Worm (Caenorhabditis elegans) whole organism, late embryonic: ENCODE data around the gene lnkn-1.

ENCODE experiments used
- F13H6.1 ChIP-seq: sonication (generic microtip); optimal IDR thresholded peaks from 2 replicates; lab custom pipeline; 2016; ENCODE audit warnings: missing genetic modification characterization, missing compliant biosample characterization
- Y22D7AL.16 ChIP-seq: sonication (generic microtip); optimal IDR thresholded peaks from 2 replicates; lab custom pipeline; 2016; ENCODE audit warnings: missing genetic modification characterization, missing compliant biosample characterization
- ama-1 ChIP-seq: fragments of 150-350 bp; optimal IDR thresholded peaks from 2 replicates; lab custom pipeline; 2014
- ceh-18 ChIP-seq: sonication (generic microtip); optimal IDR thresholded peaks from 2 replicates; lab custom pipeline; 2016; ENCODE audit warnings: missing genetic modification characterization, missing compliant biosample characterization
- ceh-2 ChIP-seq: sonication (generic microtip); optimal IDR thresholded peaks from 2 replicates; lab custom pipeline; 2016; ENCODE audit warnings: missing genotype, missing genetic modification characterization, missing compliant biosample characterization
- ceh-22 ChIP-seq: sonication (generic microtip); optimal IDR thresholded peaks from 2 replicates; lab custom pipeline; 2017; ENCODE audit warnings: missing biosample characterization, missing genetic modification characterization
- ceh-34 ChIP-seq: sonication (generic microtip); optimal IDR thresholded peaks from 2 replicates; lab custom pipeline; 2016; ENCODE audit warnings: mild to moderate bottlenecking, missing genetic modification characterization, missing compliant biosample characterization
- che-1 ChIP-seq: sonication (generic microtip); optimal IDR thresholded peaks from 2 replicates; lab custom pipeline; 2016; ENCODE audit warnings: mild to moderate bottlenecking, missing genetic modification characterization, missing compliant biosample characterization
- dmd-4 ChIP-seq: sonication (generic microtip); optimal IDR thresholded peaks from 2 replicates; lab custom pipeline; 2016; ENCODE audit warnings: borderline replicate concordance, missing genetic modification characterization, missing compliant biosample characterization
- elt-4 ChIP-seq: sonication (generic microtip); optimal IDR thresholded peaks from 2 replicates; lab custom pipeline; 2016; ENCODE audit warnings: missing genetic modification characterization, missing compliant biosample characterization
- ets-4 ChIP-seq: sonication (generic microtip); optimal IDR thresholded peaks from 2 replicates; lab custom pipeline; 2016; ENCODE audit warnings: missing genetic modification characterization, missing compliant biosample characterization
- fkh-10 ChIP-seq: fragments of 150-350 bp; optimal IDR thresholded peaks from 2 replicates; lab custom pipeline; 2014; ENCODE audit warnings: missing biosample characterization, missing genetic modification reagents, missing genetic modification characterization
- fkh-6 ChIP-seq: sonication (generic microtip); optimal IDR thresholded peaks from 2 replicates; lab custom pipeline; 2016; ENCODE audit warnings: missing genetic modification characterization, missing compliant biosample characterization
- hlh-15 ChIP-seq: sonication (generic microtip); optimal IDR thresholded peaks from 2 replicates; lab custom pipeline; 2016; ENCODE audit warnings: missing genetic modification characterization, missing compliant biosample characterization
- hlh-30 ChIP-seq: sonication (generic microtip); optimal IDR thresholded peaks from 2 replicates; lab custom pipeline; 2017; ENCODE audit warnings: antibody characterized with exemption, missing genetic modification characterization, missing compliant biosample characterization; ENCODE audit not compliant: insufficient read depth
- hlh-6 ChIP-seq: sonication (generic microtip); optimal IDR thresholded peaks from 2 replicates; lab custom pipeline; 2016; ENCODE audit warnings: missing genotype, missing genetic modification characterization, missing compliant biosample characterization
- madf-2 ChIP-seq: sonication (generic microtip); optimal IDR thresholded peaks from 2 replicates; lab custom pipeline; 2017; ENCODE audit warnings: missing genetic modification characterization, missing compliant biosample characterization
- nfya-1 ChIP-seq: sonication (generic microtip); optimal IDR thresholded peaks from 2 replicates; lab custom pipeline; 2017; ENCODE audit warnings: missing genetic modification characterization, mild to moderate bottlenecking, missing compliant biosample characterization, antibody characterized with exemption, moderate library complexity
- pag-3 ChIP-seq: sonication (generic microtip); optimal IDR thresholded peaks from 2 replicates; lab custom pipeline; 2016; ENCODE audit warnings: missing compliant biosample characterization, missing genetic modification characterization, borderline replicate concordance
- pax-1 ChIP-seq: fragments of 150-350 bp; optimal IDR thresholded peaks from 2 replicates; lab custom pipeline; 2014; ENCODE audit warnings: missing biosample characterization, missing genetic modification characterization
- pha-2 ChIP-seq: sonication (generic microtip); optimal IDR thresholded peaks from 2 replicates; lab custom pipeline; 2017; ENCODE audit warnings: mild to moderate bottlenecking, missing genetic modification characterization, missing compliant biosample characterization
- pha-4 ChIP-seq: fragments of 150-350 bp; optimal IDR thresholded peaks from 2 replicates; lab custom pipeline; 2018; ENCODE audit warnings: missing biosample characterization, missing genetic modification reagents, missing genetic modification characterization
- rnt-1 ChIP-seq: sonication (generic microtip); optimal IDR thresholded peaks from 2 replicates; lab custom pipeline; 2016; ENCODE audit warnings: missing genetic modification characterization, missing compliant biosample characterization
- sdc-2 ChIP-seq: sonication (generic microtip); optimal IDR thresholded peaks from 2 replicates; lab custom pipeline; 2016; ENCODE audit warnings: missing genotype, missing genetic modification characterization, missing compliant biosample characterization
- sox-2 ChIP-seq: fragments of 200-800 bp; sonication (Bioruptor generic); IDR thresholded peaks from 2 replicates; pipeline ENCODE4 v1.3.6; 2022; ENCODE audit warnings: missing genetic modification reagents, missing genetic modification characterization, missing compliant biosample characterization
- sox-4 ChIP-seq: sonication (generic microtip); optimal IDR thresholded peaks from 2 replicates; lab custom pipeline; 2017; ENCODE audit warnings: mild to moderate bottlenecking, missing genetic modification characterization, inconsistent platforms, missing compliant biosample characterization
- syd-9 ChIP-seq: sonication (generic microtip); optimal IDR thresholded peaks from 2 replicates; lab custom pipeline; 2016; ENCODE audit warnings: mild to moderate bottlenecking, missing genetic modification characterization, moderate library complexity, missing compliant biosample characterization
- tbx-2 ChIP-seq: sonication (generic microtip); optimal IDR thresholded peaks from 2 replicates; lab custom pipeline; 2016; ENCODE audit warnings: missing genetic modification characterization, missing compliant biosample characterization
- ttx-3 ChIP-seq: sonication (generic microtip); optimal IDR thresholded peaks from 2 replicates; lab custom pipeline; 2016; ENCODE audit warnings: missing genetic modification reagents, missing genetic modification characterization, missing compliant biosample characterization
- unc-3 ChIP-seq, 2 experiments: fragments of 200-800 bp in 1 of 2; sonication (Bioruptor generic) in 1 of 2; sonication (generic microtip) in 1 of 2; conservative IDR thresholded peaks in 1 of 2; optimal IDR thresholded peaks in 1 of 2; 2 replicates each; pipeline versions ENCODE4 v1.3.6 to Lab custom; 2016 to 2022; ENCODE audit warnings: missing compliant biosample characterization in 2 of 2, missing genetic modification characterization in 2 of 2, missing genetic modification reagents in 1 of 2
- unc-42 ChIP-seq: sonication (generic microtip); optimal IDR thresholded peaks from 2 replicates; lab custom pipeline; 2016; ENCODE audit warnings: missing genotype, missing genetic modification characterization, missing compliant biosample characterization
- unc-55 ChIP-seq: sonication (generic microtip); optimal IDR thresholded peaks from 2 replicates; lab custom pipeline; 2017; ENCODE audit warnings: missing biosample characterization, missing genetic modification reagents, missing genetic modification characterization

The lnkn-1 gene

DNA sequence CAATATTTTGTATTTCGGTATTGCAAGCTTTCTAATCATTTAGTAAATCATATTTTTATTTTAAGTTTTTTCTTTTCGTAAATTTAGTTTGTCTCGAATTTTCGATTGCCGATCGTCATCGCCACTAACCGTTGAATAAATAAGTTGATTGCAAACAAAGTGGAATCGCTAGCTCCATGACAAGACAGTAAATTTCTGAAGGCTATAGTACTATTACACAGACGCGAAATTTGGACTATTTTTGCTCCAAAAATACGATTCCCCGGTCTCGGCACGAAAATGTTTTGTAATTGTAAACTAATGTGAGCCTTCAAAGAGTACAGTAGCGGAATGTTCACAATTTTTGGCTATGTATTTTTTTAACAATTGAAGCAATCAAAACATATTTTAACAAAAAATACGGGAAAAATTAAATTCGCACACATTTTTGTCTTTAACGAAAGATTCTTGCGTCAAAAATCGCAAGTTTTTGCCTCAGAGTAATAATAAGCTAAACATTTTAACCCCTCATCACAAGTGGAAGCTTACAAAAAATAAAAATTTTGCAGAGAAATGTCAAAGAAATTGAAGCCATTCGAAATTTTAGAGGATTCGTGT is 21.7 kb downstream of the lnkn-1 start, which contains the start of gene tpk-1:
Gene tpk-1 (plus strand): TSS at position 547 of the 597 bp plus-strand sequence.
- TF ChIP-seq ceh-18, result no peak
- no peak for TF ChIP-seq rnt-1
- TF ChIP-seq madf-2 (tag; lab: Kevin White, UChicago), result no peak
- TF ChIP-seq fkh-10, result no peak
- no peak for TF ChIP-seq syd-9 (tag; lab: Kevin White, UChicago)
- TF ChIP-seq pha-2 (tag; lab: Kevin White, UChicago), result no peak
- TF ChIP-seq sox-4 (tag; lab: Kevin White, UChicago), result no peak
- TF ChIP-seq tbx-2, result no peak
- no peak for TF ChIP-seq che-1

DNA sequence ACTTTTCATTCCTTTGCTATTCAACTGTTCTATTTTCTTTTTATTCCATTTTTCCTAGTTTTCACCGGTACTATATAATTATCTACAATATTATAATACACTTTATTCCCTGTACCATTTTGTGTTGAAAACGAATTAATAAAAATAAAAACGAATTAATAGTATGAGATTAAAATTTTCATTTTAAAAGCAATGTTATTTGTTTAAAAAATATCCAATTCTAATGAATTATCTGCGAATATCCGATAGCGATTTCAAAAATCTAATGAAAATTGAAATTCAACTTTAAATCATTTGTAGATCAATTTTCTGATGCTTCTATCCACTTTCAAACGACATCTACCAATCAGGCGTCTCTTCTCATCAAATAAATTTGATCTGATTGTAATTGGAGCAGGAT is 23.4 kb downstream of the lnkn-1 start, which contains the start of gene trxr-2:
Gene trxr-2 (plus strand): TSS at position 301 of the 400 bp plus-strand sequence.
- TF ChIP-seq unc-3 (GFP tag; conservative IDR thresholded peaks at IDR 0.05; lab: Robert Waterston, UW) (no peak), unc-3 (tag; optimal IDR thresholded peaks at IDR 0.05; lab: Kevin White, UChicago) (no peak), hlh-15 (tag; lab: Kevin White, UChicago) (no peak), pax-1 (tag; lab: Kevin White, UChicago) (no peak), sdc-2 (tag; lab: Kevin White, UChicago) (no peak), F13H6.1 (tag; lab: Kevin White, UChicago) (no peak), syd-9 (tag; lab: Kevin White, UChicago) (no peak), pha-4 (no peak), ceh-34 (tag; lab: Kevin White, UChicago) (no peak), pha-2 (tag; lab: Kevin White, UChicago) (no peak), elt-4 (tag; lab: Kevin White, UChicago) (no peak), hlh-6 (tag; lab: Kevin White, UChicago) (no peak)

DNA sequence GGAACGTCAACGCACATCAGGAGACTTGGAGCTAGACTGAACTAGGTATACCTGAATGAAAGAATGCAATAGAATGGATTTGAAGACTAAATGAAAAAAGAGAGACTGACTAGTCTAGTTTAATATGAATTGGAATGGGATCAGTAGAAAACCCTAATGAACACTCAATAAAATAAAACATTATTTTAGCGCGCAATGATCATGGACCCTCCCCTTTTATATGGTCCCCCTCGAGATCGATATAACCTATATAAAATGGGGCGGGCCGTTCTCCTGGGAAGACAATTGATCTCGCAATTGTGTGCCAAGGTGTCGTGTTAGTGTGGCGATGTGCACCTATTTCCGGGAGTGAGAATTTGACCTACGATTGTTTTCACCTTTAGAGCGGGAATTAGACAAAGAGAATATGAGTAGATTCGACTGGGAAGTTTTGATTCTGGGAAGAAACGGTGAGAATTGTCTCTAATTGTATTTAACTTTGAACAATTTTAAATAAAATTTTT is 27.9 kb downstream of the lnkn-1 start, which contains the start of gene cdc-25.3:
Gene cdc-25.3 (minus strand): TSS at position 51 of the 503 bp plus-strand sequence.
- TF ChIP-seq unc-55 (GFP tag; lab: Kevin White, UChicago) (no peak), Y22D7AL.16 (no peak), pag-3 (tag; lab: Kevin White, UChicago) (no peak), dmd-4 (no peak)

DNA sequence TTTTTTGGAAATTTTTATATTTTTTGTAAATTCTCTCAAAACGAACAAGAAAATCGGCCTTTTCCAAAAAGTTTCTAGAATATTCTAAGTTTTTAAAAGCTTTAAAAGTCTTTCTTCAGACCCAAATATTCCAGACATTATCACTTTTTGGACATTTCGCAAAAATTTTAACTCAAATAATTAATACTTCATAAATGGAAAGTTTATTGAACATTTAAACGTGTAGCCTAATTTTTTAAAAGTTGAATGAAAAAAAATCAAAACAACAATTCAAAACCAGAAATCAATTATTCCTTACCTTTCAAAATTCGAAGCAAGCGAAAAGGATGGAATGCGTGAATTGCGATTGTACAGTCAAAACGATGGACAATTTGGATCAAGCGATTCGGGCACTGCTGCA is 29.8 kb downstream of the lnkn-1 start, which contains the start of gene ZK637.15:
Gene ZK637.15 (plus strand): TSS at position 301 of the 400 bp plus-strand sequence.
- no peak for TF ChIP-seq ttx-3 (tag; lab: Kevin White, UChicago)
- no peak for TF ChIP-seq sox-2 (GFP tag; lab: Robert Waterston, UW)
- TF ChIP-seq ets-4, result no peak
- no peak for TF ChIP-seq hlh-6 (tag; lab: Kevin White, UChicago)
- no peak for TF ChIP-seq hlh-30 (tag; lab: Kevin White, UChicago)
- no peak for TF ChIP-seq ceh-22 (tag; lab: Kevin White, UChicago)
- TF ChIP-seq fkh-6 (tag; lab: Kevin White, UChicago), result no peak
- TF ChIP-seq unc-42, result no peak
- TF ChIP-seq madf-2 (tag; lab: Kevin White, UChicago), result no peak

DNA sequence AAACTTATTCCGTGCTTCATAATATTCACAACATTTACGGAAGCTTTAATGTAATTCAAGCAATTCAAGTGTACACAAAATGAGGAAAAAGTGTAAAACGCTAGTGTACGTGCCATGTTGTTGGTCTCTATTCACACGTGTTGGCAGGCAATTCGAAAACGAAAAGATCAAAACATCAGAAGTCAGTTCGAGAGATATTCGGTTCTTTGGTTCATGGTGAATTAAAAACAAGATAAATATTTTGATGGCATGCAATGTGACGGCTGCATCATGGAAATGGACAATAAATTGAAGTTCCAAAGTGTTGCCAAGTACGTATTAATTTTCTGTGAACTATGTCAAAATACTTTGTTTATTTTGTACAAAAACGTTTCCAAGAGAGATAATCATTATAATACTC is 32.0 kb downstream of the lnkn-1 start:
- TF ChIP-seq sox-2 (GFP tag; lab: Robert Waterston, UW), result no peak
- peak; percentile 34 for TF ChIP-seq nfya-1 (tag; lab: Kevin White, UChicago)
- TF ChIP-seq ceh-18, result peak; percentile 7
- TF ChIP-seq ama-1 (lab: Kevin White, UChicago), result peak; percentile 22
- no peak for TF ChIP-seq ceh-2 (tag; lab: Kevin White, UChicago)
